Worm (Caenorhabditis elegans): Measurements from ENCODE around the gene rimb-1.

rimb-1 gene

ce11 chrIII:1788033-1788432 is at the start of gene rimb-1:
Gene rimb-1 (plus strand): TSS chrIII:1788333.
- TF ChIP-seq unc-62 (GFP tag; optimal IDR thresholded peaks at IDR 0.05) = no peak

- TF ChIP-seq unc-62 (GFP tag; optimal IDR thresholded peaks at IDR 0.05) = no peak
Observed at ce11 chrIII:1743081-1743480, 45.1 kb upstream of the rimb-1 start.

ce11 chrIII:1743488-1744020 is 44.6 kb upstream of the rimb-1 start:
- no peak for TF ChIP-seq unc-62 (GFP tag; optimal IDR thresholded peaks at IDR 0.05)

ce11 chrIII:1744486-1744885 is 43.6 kb upstream of the rimb-1 start:
- no peak for TF ChIP-seq unc-62 (GFP tag; optimal IDR thresholded peaks at IDR 0.05)

- no peak for TF ChIP-seq unc-62 (GFP tag; optimal IDR thresholded peaks at IDR 0.05)
Observed at ce11 chrIII:1745450-1746127, 42.5 kb upstream of the rimb-1 start.

- no peak for TF ChIP-seq unc-62 (GFP tag; optimal IDR thresholded peaks at IDR 0.05)
Observed at ce11 chrIII:1754842-1755241, 33.3 kb upstream of the rimb-1 start, which contains the start of gene Y46E12A.3. Gene Y46E12A.3 (minus strand): TSS chrIII:1754942.

ce11 chrIII:1758151-1758550 is 30.0 kb upstream of the rimb-1 start, which contains the start of gene Y46E12A.5:
Gene Y46E12A.5 (minus strand): TSS chrIII:1758251.
- TF ChIP-seq unc-62 (GFP tag; optimal IDR thresholded peaks at IDR 0.05) = no peak

ce11 chrIII:1758632-1759031 is 29.5 kb upstream of the rimb-1 start, which contains the start of gene Y46E12A.2:
Gene Y46E12A.2 (plus strand): TSS chrIII:1758932.
- TF ChIP-seq unc-62 (GFP tag; optimal IDR thresholded peaks at IDR 0.05) = no peak

ce11 chrIII:1763222-1763621 is 24.9 kb upstream of the rimb-1 start, which contains the start of gene cnc-6:
Gene cnc-6 (plus strand): TSS chrIII:1763522.
- no peak for TF ChIP-seq unc-62 (GFP tag; optimal IDR thresholded peaks at IDR 0.05)

- no peak for TF ChIP-seq unc-62 (GFP tag; optimal IDR thresholded peaks at IDR 0.05)
Observed at ce11 chrIII:1764463-1764862, 23.7 kb upstream of the rimb-1 start.

- no peak for TF ChIP-seq unc-62 (GFP tag; optimal IDR thresholded peaks at IDR 0.05)
Observed at ce11 chrIII:1769993-1770392, 18.1 kb upstream of the rimb-1 start, which contains the start of gene tbx-43. Gene tbx-43 (minus strand): TSS chrIII:1770093.

ce11 chrIII:1777468-1777867 is 10.7 kb upstream of the rimb-1 start, which contains the start of gene Y39A3CL.3:
Gene Y39A3CL.3 (plus strand): TSS chrIII:1777802.
- TF ChIP-seq unc-62 (GFP tag; optimal IDR thresholded peaks at IDR 0.05) = no peak

ce11 chrIII:1777969-1778368 is 10.2 kb upstream of the rimb-1 start, which contains the start of gene Y39A3CL.4:
Gene Y39A3CL.4 (minus strand): TSS chrIII:1778069.
- no peak for TF ChIP-seq unc-62 (GFP tag; optimal IDR thresholded peaks at IDR 0.05)

- TF ChIP-seq unc-62 (GFP tag; optimal IDR thresholded peaks at IDR 0.05) = no peak
Observed at ce11 chrIII:1785776-1786175, 2.4 kb upstream of the rimb-1 start.

- TF ChIP-seq unc-62 (GFP tag; optimal IDR thresholded peaks at IDR 0.05) = no peak
Observed at ce11 chrIII:1788972-1789371, 839 bp downstream of the rimb-1 start.

- no peak for TF ChIP-seq unc-62 (GFP tag; optimal IDR thresholded peaks at IDR 0.05)
Observed at ce11 chrIII:1791949-1792348, 3.8 kb downstream of the rimb-1 start.

ce11 chrIII:1793416-1793815 is 5.3 kb downstream of the rimb-1 start:
- TF ChIP-seq unc-62 (GFP tag; optimal IDR thresholded peaks at IDR 0.05) = no peak
